Fruit fly (Drosophila melanogaster) whole organism, wandering third instar larva: ENCODE results near the gene CG3104.
A peak's percentile ranks its signal among the peaks of the same experiment; 100 is the strongest.

Experiments
- Abd-B ChIP-seq: fragments of >200 bp; optimal IDR thresholded peaks from 2 replicates; lab custom pipeline; 2017; ENCODE audit warnings: missing biosample characterization, missing genetic modification characterization
- CG32264 ChIP-seq: fragments of 200-800 bp; sonication (Bioruptor generic); optimal IDR thresholded peaks from 2 replicates; lab custom pipeline; 2016; ENCODE audit warnings: missing biosample characterization, missing genetic modification characterization
- CrebA ChIP-seq: fragments of 200-800 bp; sonication (Bioruptor generic); optimal IDR thresholded peaks from 2 replicates; lab custom pipeline; 2016; ENCODE audit warnings: missing biosample characterization, mild to moderate bottlenecking, missing genetic modification characterization, borderline replicate concordance
- Dfd ChIP-seq: fragments of >200 bp; optimal IDR thresholded peaks from 2 replicates; lab custom pipeline; 2017; ENCODE audit warnings: missing biosample characterization, missing genetic modification characterization
- Dif ChIP-seq: fragments of 200-275, 200-300 bp; sonication (Bioruptor generic); optimal IDR thresholded peaks from 2 replicates; lab custom pipeline; 2018; ENCODE audit warnings: missing biosample characterization, missing genetic modification characterization; ENCODE audit not compliant: partially characterized antibody
- GATAd ChIP-seq: sonication (Bioruptor generic); optimal IDR thresholded peaks from 2 replicates; lab custom pipeline; 2016; ENCODE audit warnings: missing biosample characterization, missing genetic modification characterization
- Hnf4 ChIP-seq: fragments of 200-800 bp; sonication (Bioruptor generic); optimal IDR thresholded peaks from 2 replicates; lab custom pipeline; 2016; ENCODE audit warnings: missing biosample characterization, mild to moderate bottlenecking, missing genetic modification characterization
- Hr78 ChIP-seq: fragments of >200 bp; optimal IDR thresholded peaks from 2 replicates; lab custom pipeline; 2017; ENCODE audit warnings: missing biosample characterization, missing genetic modification characterization
- Hr83 ChIP-seq: fragments of 200-300 bp; sonication (Bioruptor generic); optimal IDR thresholded peaks from 2 replicates; lab custom pipeline; 2016; ENCODE audit warnings: missing biosample characterization, mild to moderate bottlenecking, missing genetic modification characterization, moderate library complexity; ENCODE audit not compliant: poor library complexity, severe bottlenecking
- Jra ChIP-seq: sonication (Bioruptor generic); optimal IDR thresholded peaks from 2 replicates; lab custom pipeline; 2016; ENCODE audit warnings: missing biosample characterization, missing genetic modification characterization
- Myc ChIP-seq: fragments of >200 bp; optimal IDR thresholded peaks from 2 replicates; lab custom pipeline; 2017
- N ChIP-seq: fragments of >200 bp; optimal IDR thresholded peaks from 2 replicates; lab custom pipeline; 2018; ENCODE audit warnings: missing biosample characterization, missing external identifiers, missing genetic modification characterization
- OdsH ChIP-seq: fragments of 200-800 bp; sonication (Bioruptor generic); optimal IDR thresholded peaks from 2 replicates; lab custom pipeline; 2016; ENCODE audit warnings: missing biosample characterization, mild to moderate bottlenecking, missing genetic modification characterization
- Rel ChIP-seq, 2 experiments: fragments of 200-800 bp; sonication (Bioruptor generic) in 1 of 2; optimal IDR thresholded peaks; 2 replicates in 1 of 2; 3 replicates in 1 of 2; lab custom pipeline; 2016 to 2019; ENCODE audit warnings: mild to moderate bottlenecking in 2 of 2, missing biosample characterization in 2 of 2, missing genetic modification characterization in 2 of 2, moderate library complexity in 1 of 2
- Sp1 ChIP-seq: fragments of 200-800 bp; sonication (Bioruptor generic); optimal IDR thresholded peaks from 3 replicates; lab custom pipeline; 2019; ENCODE audit warnings: missing biosample characterization, mild to moderate bottlenecking, missing genetic modification characterization, moderate library complexity
- br ChIP-seq: fragments of 200-800 bp; sonication (Bioruptor generic); optimal IDR thresholded peaks from 2 replicates; lab custom pipeline; 2016; ENCODE audit warnings: missing biosample characterization, missing genetic modification characterization
- brk ChIP-seq: fragments of 200-800 bp; sonication (Bioruptor generic); optimal IDR thresholded peaks from 2 replicates; lab custom pipeline; 2016; ENCODE audit warnings: missing biosample characterization, mild to moderate bottlenecking, missing genetic modification characterization
- dl ChIP-seq, 2 experiments: fragments of 175-275, 200-275 bp in 1 of 2; fragments of 200-275 bp in 1 of 2; sonication (Bioruptor generic); optimal IDR thresholded peaks; lab custom pipeline; 2018; ENCODE audit warnings: mild to moderate bottlenecking in 2 of 2, missing biosample characterization in 2 of 2, missing genetic modification characterization in 2 of 2, moderate library complexity in 2 of 2; ENCODE audit not compliant: partially characterized antibody in 2 of 2, insufficient read depth in 1 of 2
- dmrt93B ChIP-seq: fragments of 200-800 bp; sonication (Bioruptor generic); optimal IDR thresholded peaks from 2 replicates; lab custom pipeline; 2018; ENCODE audit warnings: missing biosample characterization, mild to moderate bottlenecking, missing genetic modification characterization
- dsf ChIP-seq: sonication (Bioruptor generic); optimal IDR thresholded peaks from 2 replicates; lab custom pipeline; 2016; ENCODE audit warnings: missing biosample characterization, missing genetic modification characterization, borderline replicate concordance
- ey ChIP-seq: fragments of 200-800 bp; sonication (Bioruptor generic); optimal IDR thresholded peaks from 2 replicates; lab custom pipeline; 2016; ENCODE audit warnings: missing biosample characterization, missing genetic modification characterization
- foxo ChIP-seq, 2 experiments: fragments of 200-800 bp; sonication (Bioruptor generic); optimal IDR thresholded peaks; 2 replicates in 1 of 2; 3 replicates in 1 of 2; lab custom pipeline; 2016 to 2017; ENCODE audit warnings: missing biosample characterization in 2 of 2, missing genetic modification characterization in 2 of 2
- fru ChIP-seq: fragments of 200-800 bp; sonication (Bioruptor generic); optimal IDR thresholded peaks from 3 replicates; lab custom pipeline; 2016; ENCODE audit warnings: missing biosample characterization, mild to moderate bottlenecking, missing genetic modification characterization
- h ChIP-seq: fragments of 200-800 bp; sonication (Bioruptor generic); optimal IDR thresholded peaks from 3 replicates; lab custom pipeline; 2016; ENCODE audit warnings: missing biosample characterization, mild to moderate bottlenecking, missing genetic modification characterization
- pan ChIP-seq: fragments of >200 bp; optimal IDR thresholded peaks from 2 replicates; lab custom pipeline; 2017
- psq ChIP-seq: fragments of 200-800 bp; sonication (Bioruptor generic); optimal IDR thresholded peaks from 3 replicates; lab custom pipeline; 2017; ENCODE audit warnings: missing biosample characterization, mild to moderate bottlenecking, missing genetic modification characterization, moderate library complexity
- rgr ChIP-seq: fragments of 200-800 bp; sonication (Bioruptor generic); optimal IDR thresholded peaks from 3 replicates; lab custom pipeline; 2016; ENCODE audit warnings: missing biosample characterization, mild to moderate bottlenecking, missing genetic modification characterization
- sage ChIP-seq: fragments of 200-800 bp; sonication (Bioruptor generic); optimal IDR thresholded peaks from 2 replicates; lab custom pipeline; 2016; ENCODE audit warnings: missing biosample characterization, mild to moderate bottlenecking, missing genetic modification characterization
- sv ChIP-seq: fragments of 200-800 bp; sonication (Bioruptor generic); optimal IDR thresholded peaks from 3 replicates; lab custom pipeline; 2016; ENCODE audit warnings: missing biosample characterization, missing genetic modification characterization
- tai ChIP-seq: sonication (Bioruptor generic); optimal IDR thresholded peaks from 2 replicates; lab custom pipeline; 2016; ENCODE audit warnings: missing biosample characterization, missing genetic modification characterization
- usp ChIP-seq: fragments of >200 bp; optimal IDR thresholded peaks from 2 replicates; lab custom pipeline; 2017; ENCODE audit warnings: missing biosample characterization, missing genetic modification characterization
- woc ChIP-seq: sonication (Bioruptor generic); optimal IDR thresholded peaks from 2 replicates; lab custom pipeline; 2016; ENCODE audit warnings: missing biosample characterization, mild to moderate bottlenecking, missing genetic modification characterization

Gene CG3104

DNA sequence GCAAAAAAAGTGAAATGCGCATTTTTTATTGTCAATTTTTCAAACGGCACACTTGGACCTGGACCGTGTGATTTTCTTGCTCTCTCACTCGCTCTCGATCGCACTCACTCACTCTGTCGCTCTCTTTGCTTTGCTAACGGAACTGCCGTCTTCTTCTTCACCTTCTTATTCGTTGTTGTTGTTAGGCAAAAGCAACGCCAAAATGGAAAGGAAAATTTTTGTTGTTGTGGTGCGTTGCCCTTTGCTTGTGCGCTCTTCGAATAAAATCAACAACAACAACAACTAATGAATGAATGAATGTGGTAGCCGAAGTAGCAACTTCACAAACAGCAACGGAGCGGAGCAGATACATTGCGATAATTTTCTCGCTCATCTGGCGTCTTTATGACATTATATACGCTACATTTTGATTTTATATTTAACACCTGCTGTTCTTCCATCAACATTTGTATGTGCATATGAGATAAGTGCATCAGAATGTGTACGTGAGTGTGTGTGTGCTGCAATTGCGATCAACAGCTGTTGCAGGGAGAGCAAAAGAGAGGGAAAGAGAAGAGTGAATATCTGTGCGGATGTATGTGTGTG lies 33.4 kb upstream of the CG3104 start (continued):
- TF ChIP-seq Dif (GFP tag; lab: Kevin White, UChicago): peak; percentile 71

dm6 chr2L:2887760-2888600 lies 32.4 kb upstream of the CG3104 start:
- TF ChIP-seq ey (GFP tag; lab: Kevin White, UChicago) (no peak), Hnf4 (GFP tag; lab: Kevin White, UChicago) (no peak), Dif (GFP tag; lab: Kevin White, UChicago) (no peak), rgr (peak; percentile 12), sage (GFP tag; lab: Kevin White, UChicago) (peak; percentile 75), Hr78 (GFP tag; lab: Kevin White, UChicago) (no peak), br (GFP tag; lab: Kevin White, UChicago) (no peak), Myc (lab: Kevin White, UChicago) (no peak), fru (no peak)

- TF ChIP-seq psq (GFP tag; lab: Kevin White, UChicago) (no peak), dl (GFP tag; optimal IDR thresholded peaks at IDR 0.05; lab: Kevin White, UChicago; ENCODE audit: insufficient read depth in 1 of 2, partially characterized antibody in 2 of 2) (peak in 1 of 2 experiments; percentile 4), fru (peak; percentile 92), Dfd (peak; percentile 41), ey (GFP tag; lab: Kevin White, UChicago) (no peak), Sp1 (GFP tag; lab: Kevin White, UChicago) (peak; percentile 11), Rel (GFP tag; optimal IDR thresholded peaks at IDR 0.05; lab: Kevin White, UChicago) (no peak), Rel (tag; optimal IDR thresholded peaks at IDR 0.05; lab: Kevin White, UChicago) (no peak), Dif (GFP tag; lab: Kevin White, UChicago) (peak; percentile 34), foxo (GFP tag; optimal IDR thresholded peaks at IDR 0.05; lab: Kevin White, UChicago) (peak in 1 of 2 experiments; percentile 32)
Observed at dm6 chr2L:2886613-2887537, 31.3 kb upstream of the CG3104 start.

DNA sequence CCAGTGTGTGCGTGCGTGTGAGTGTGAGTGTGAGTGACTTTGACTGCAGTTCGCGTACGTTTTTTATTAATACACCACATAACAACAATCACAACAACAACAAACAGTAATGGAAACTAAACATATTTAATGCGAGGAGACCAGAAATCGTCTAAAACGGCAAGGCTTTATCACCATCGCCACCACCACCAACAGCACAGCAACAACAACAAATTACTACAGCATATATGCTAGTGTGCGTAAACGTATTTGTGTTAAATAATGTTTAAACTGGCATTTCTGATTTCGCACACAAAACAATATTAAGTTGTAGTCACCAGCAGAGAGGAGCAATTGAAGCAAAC lies 30.6 kb upstream of the CG3104 start:
- TF ChIP-seq h (GFP tag; lab: Kevin White, UChicago) (no peak), Dfd (no peak), Hr78 (GFP tag; lab: Kevin White, UChicago) (peak; percentile 37), dl (GFP tag; optimal IDR thresholded peaks at IDR 0.05; lab: Kevin White, UChicago; ENCODE audit: insufficient read depth in 1 of 2, partially characterized antibody in 2 of 2) (no peak), tai (GFP tag; lab: Kevin White, UChicago) (no peak), fru (peak; percentile 17), N (peak; percentile 90)

dm6 chr2L:2885503-2886225 lies 30.1 kb upstream of the CG3104 start, which contains the start of the genes NTPase and lilli:
Gene NTPase, minus strand, starts transcription at chr2L:2885850.
Gene lilli, plus strand, starts transcription at chr2L:2885929.
- peak; percentile 80 for TF ChIP-seq h (GFP tag; lab: Kevin White, UChicago)
- TF ChIP-seq GATAd (GFP tag; lab: Kevin White, UChicago): peak; percentile 57
- no peak for TF ChIP-seq CrebA
- peak; percentile 94 for TF ChIP-seq fru
- TF ChIP-seq dl (GFP tag; optimal IDR thresholded peaks at IDR 0.05; lab: Kevin White, UChicago; ENCODE audit: insufficient read depth in 1 of 2, partially characterized antibody in 2 of 2): no peak
- TF ChIP-seq Dfd: no peak
- TF ChIP-seq dmrt93B (GFP tag; lab: Kevin White, UChicago): peak; percentile 4
- TF ChIP-seq sv (GFP tag; lab: Kevin White, UChicago): peak; percentile 84
- TF ChIP-seq Jra (GFP tag; lab: Kevin White, UChicago): peak; percentile 58
- TF ChIP-seq dsf: peak; percentile 58
- peak; percentile 80 for TF ChIP-seq Hnf4 (GFP tag; lab: Kevin White, UChicago)
- TF ChIP-seq rgr: peak; percentile 59
- no peak for TF ChIP-seq sage (GFP tag; lab: Kevin White, UChicago)
- TF ChIP-seq Myc (lab: Kevin White, UChicago): no peak
- TF ChIP-seq Sp1 (GFP tag; lab: Kevin White, UChicago): peak; percentile 14
- TF ChIP-seq OdsH: peak; percentile 66
- TF ChIP-seq Hr78 (GFP tag; lab: Kevin White, UChicago): no peak
- no peak for TF ChIP-seq usp (GFP tag; lab: Kevin White, UChicago)
- no peak for TF ChIP-seq psq (GFP tag; lab: Kevin White, UChicago)
- TF ChIP-seq pan: no peak
- TF ChIP-seq Rel (GFP tag; optimal IDR thresholded peaks at IDR 0.05; lab: Kevin White, UChicago): no peak
- TF ChIP-seq Rel (tag; optimal IDR thresholded peaks at IDR 0.05; lab: Kevin White, UChicago): peak; percentile 40
- peak; percentile 75 for TF ChIP-seq Hr83
- peak; percentile 37 for TF ChIP-seq woc
- peak; percentile 46 to 75 for TF ChIP-seq foxo (GFP tag; optimal IDR thresholded peaks at IDR 0.05; lab: Kevin White, UChicago)
- TF ChIP-seq brk (GFP tag; lab: Kevin White, UChicago): peak; percentile 11
- peak; percentile 7 for TF ChIP-seq CG32264 (GFP tag; lab: Kevin White, UChicago)
- TF ChIP-seq Abd-B (GFP tag; lab: Kevin White, UChicago): peak; percentile 45
